Fruit fly (Drosophila melanogaster) whole organism, embryonic: ENCODE measurements around the gene CG4757.
A peak's percentile ranks its signal among the peaks of the same experiment; 100 is the strongest.

ENCODE experiments used
- Ada2b ChIP-seq: fragments of 200-800 bp; sonication (Bioruptor generic); IDR thresholded peaks from 2 replicates; pipeline ENCODE4 v1.3.6; 2022; ENCODE audit warnings: missing biosample characterization, missing genetic modification characterization
- Bgb ChIP-seq: fragments of 200-800 bp; sonication (Bioruptor generic); IDR thresholded peaks from 2 replicates; pipeline ENCODE4 v1.3.6; 2022; ENCODE audit warnings: missing biosample characterization, missing genetic modification characterization; ENCODE audit not compliant: partially characterized antibody
- BtbVII ChIP-seq: fragments of 200-800 bp; sonication (Bioruptor generic); optimal IDR thresholded peaks from 3 replicates; lab custom pipeline; 2017; ENCODE audit warnings: missing biosample characterization, mild to moderate bottlenecking, missing genetic modification characterization
- CG10147 ChIP-seq: fragments of 200-800 bp; sonication (Bioruptor generic); optimal IDR thresholded peaks from 2 replicates; lab custom pipeline; 2019; ENCODE audit warnings: missing biosample characterization, mild to moderate bottlenecking, missing genetic modification characterization, moderate library complexity
- CG12769 ChIP-seq: fragments of 200-800 bp; sonication (Bioruptor generic); optimal IDR thresholded peaks from 2 replicates; lab custom pipeline; 2019; ENCODE audit warnings: missing biosample characterization, mild to moderate bottlenecking, missing genetic modification characterization, moderate library complexity
- CG13287 ChIP-seq: fragments of 200-800 bp; sonication (Bioruptor generic); IDR thresholded peaks from 2 replicates; pipeline ENCODE4 v1.3.6; 2022; ENCODE audit warnings: missing biosample characterization, missing genetic modification characterization; ENCODE audit not compliant: partially characterized antibody
- CG14710 ChIP-seq: fragments of 200-800 bp; sonication (Bioruptor generic); optimal IDR thresholded peaks from 3 replicates; lab custom pipeline; 2019; ENCODE audit warnings: missing biosample characterization, mild to moderate bottlenecking, missing genetic modification characterization, moderate library complexity
- CG15269 ChIP-seq: fragments of 200-800 bp; sonication (Bioruptor generic); optimal IDR thresholded peaks from 2 replicates; lab custom pipeline; 2018; ENCODE audit warnings: missing biosample characterization, mild to moderate bottlenecking, missing genetic modification characterization, moderate library complexity
- CG15601 ChIP-seq: fragments of 200-800 bp; sonication (Bioruptor generic); optimal IDR thresholded peaks from 3 replicates; lab custom pipeline; 2019; ENCODE audit warnings: missing biosample characterization, mild to moderate bottlenecking, missing genetic modification characterization, moderate library complexity
- CG17912 ChIP-seq: fragments of 200-800 bp; sonication (Bioruptor generic); optimal IDR thresholded peaks from 2 replicates; lab custom pipeline; 2018; ENCODE audit warnings: missing biosample characterization, mild to moderate bottlenecking, missing genetic modification characterization
- CG18262 ChIP-seq: fragments of 200-800 bp; optimal IDR thresholded peaks from 3 replicates; lab custom pipeline; 2019; ENCODE audit warnings: missing biosample characterization, mild to moderate bottlenecking, missing genetic modification characterization, moderate library complexity
- CG2120 ChIP-seq: fragments of 200-800 bp; sonication (Bioruptor generic); optimal IDR thresholded peaks from 3 replicates; lab custom pipeline; 2016; ENCODE audit warnings: missing biosample characterization, missing genetic modification characterization
- CG32532 ChIP-seq: fragments of 200-800 bp; sonication (Bioruptor generic); IDR thresholded peaks from 2 replicates; pipeline ENCODE4 v1.3.6; 2022; ENCODE audit warnings: missing biosample characterization, missing genetic modification characterization
- CG3281 ChIP-seq: fragments of 200-800 bp; sonication (Bioruptor generic); optimal IDR thresholded peaks from 3 replicates; lab custom pipeline; 2017; ENCODE audit warnings: missing biosample characterization, mild to moderate bottlenecking, missing genetic modification characterization
- CG3726 ChIP-seq: fragments of 200-800 bp; sonication (Bioruptor generic); IDR thresholded peaks from 3 replicates; pipeline ENCODE4, ENCODE4 v1.3.6; 2022; ENCODE audit warnings: missing biosample characterization, missing genetic modification characterization
- CG4617 ChIP-seq: fragments of 200-800 bp; sonication (Bioruptor generic); optimal IDR thresholded peaks from 3 replicates; lab custom pipeline; 2016; ENCODE audit warnings: missing biosample characterization, missing genetic modification characterization, borderline replicate concordance
- CG4730 ChIP-seq: fragments of 200-800 bp; sonication (Bioruptor generic); IDR thresholded peaks from 2 replicates; pipeline ENCODE4 v1.3.6; 2022; ENCODE audit warnings: missing biosample characterization, missing genetic modification characterization
- CG6689 ChIP-seq: fragments of 200-800 bp; sonication (Bioruptor generic); IDR thresholded peaks from 2 replicates; pipeline ENCODE4 v1.3.6; 2022; ENCODE audit warnings: missing biosample characterization, missing genetic modification characterization
- CG7745 ChIP-seq: fragments of 200-800 bp; sonication (Bioruptor generic); optimal IDR thresholded peaks from 2 replicates; lab custom pipeline; 2018; ENCODE audit warnings: missing biosample characterization, mild to moderate bottlenecking, missing genetic modification characterization, moderate library complexity
- CG7987 ChIP-seq: fragments of 200-800 bp; sonication (Bioruptor generic); optimal IDR thresholded peaks from 2 replicates; lab custom pipeline; 2018; ENCODE audit warnings: missing biosample characterization, mild to moderate bottlenecking, missing genetic modification characterization, moderate library complexity
- CG8924 ChIP-seq: fragments of 200-800 bp; optimal IDR thresholded peaks from 3 replicates; lab custom pipeline; 2019; ENCODE audit warnings: missing biosample characterization, mild to moderate bottlenecking, missing genetic modification characterization, moderate library complexity
- E2f1 ChIP-seq: fragments of 200-800 bp; sonication (Bioruptor generic); IDR thresholded peaks from 2 replicates; pipeline ENCODE4 v1.3.6; 2022; ENCODE audit warnings: missing biosample characterization, missing genetic modification characterization
- Ets97D ChIP-seq: fragments of 200-800 bp; sonication (Bioruptor generic); optimal IDR thresholded peaks from 3 replicates; lab custom pipeline; 2016; ENCODE audit warnings: missing biosample characterization, missing genetic modification characterization
- Fer2 ChIP-seq: fragments of 200-800 bp; sonication (Bioruptor generic); optimal IDR thresholded peaks from 2 replicates; lab custom pipeline; 2018; ENCODE audit warnings: missing biosample characterization, mild to moderate bottlenecking, missing genetic modification characterization, moderate library complexity
- HLH4C ChIP-seq: fragments of 200-800 bp; sonication (Bioruptor generic); IDR thresholded peaks from 3 replicates; pipeline ENCODE4 v1.3.6; 2022; ENCODE audit warnings: missing biosample characterization, missing genetic modification characterization; ENCODE audit not compliant: partially characterized antibody
- HmgD ChIP-seq: fragments of 200-800 bp; sonication (Bioruptor generic); optimal IDR thresholded peaks from 3 replicates; lab custom pipeline; 2016; ENCODE audit warnings: missing biosample characterization, missing genetic modification characterization
- HmgZ ChIP-seq: fragments of 200-800 bp; sonication (Bioruptor generic); optimal IDR thresholded peaks from 2 replicates; lab custom pipeline; 2018; ENCODE audit warnings: missing biosample characterization, mild to moderate bottlenecking, missing genetic modification characterization
- Jarid2 ChIP-seq: fragments of 200-800 bp; sonication (Bioruptor generic); optimal IDR thresholded peaks from 3 replicates; lab custom pipeline; 2017; ENCODE audit warnings: mild to moderate bottlenecking, missing biosample characterization, missing genetic modification reagents, missing genetic modification characterization
- MBD-R2 ChIP-seq: fragments of 200-800 bp; sonication (Bioruptor generic); IDR thresholded peaks from 2 replicates; pipeline ENCODE4 v1.3.6; 2022; ENCODE audit warnings: missing biosample characterization, missing genetic modification characterization
- Mad ChIP-seq: fragments of 200-800 bp; sonication (Bioruptor generic); optimal IDR thresholded peaks from 2 replicates; lab custom pipeline; 2016; ENCODE audit warnings: missing biosample characterization, missing genetic modification characterization
- Max ChIP-seq: fragments of 200-800 bp; sonication (Bioruptor generic); optimal IDR thresholded peaks from 2 replicates; lab custom pipeline; 2016; ENCODE audit warnings: missing biosample characterization, mild to moderate bottlenecking, missing genetic modification characterization
- Nf-YB ChIP-seq: fragments of 200-800 bp; sonication (Bioruptor generic); optimal IDR thresholded peaks from 3 replicates; lab custom pipeline; 2019; ENCODE audit warnings: missing biosample characterization, mild to moderate bottlenecking, missing genetic modification characterization, moderate library complexity
- Poxn ChIP-seq: fragments of 200-800 bp; sonication (Bioruptor generic); IDR thresholded peaks from 2 replicates; pipeline ENCODE4 v1.3.6; 2022; ENCODE audit warnings: missing biosample characterization, missing genetic modification characterization
- Rx ChIP-seq: fragments of 200-800 bp; sonication (Bioruptor generic); IDR thresholded peaks from 2 replicates; pipeline ENCODE4 v1.3.6; 2022; ENCODE audit warnings: missing biosample characterization, missing genetic modification characterization
- Taf1 ChIP-seq: fragments of 200-800 bp; sonication (Bioruptor generic); IDR thresholded peaks from 2 replicates; pipeline ENCODE4 v1.3.6; 2022; ENCODE audit warnings: missing biosample characterization, missing genetic modification characterization
- ash1 ChIP-seq: fragments of 200-800 bp; sonication (Bioruptor generic); optimal IDR thresholded peaks from 2 replicates; lab custom pipeline; 2018; ENCODE audit warnings: missing biosample characterization, mild to moderate bottlenecking, missing genetic modification characterization
- chinmo ChIP-seq: fragments of 200-800 bp; sonication (Bioruptor generic); IDR thresholded peaks from 4 replicates; pipeline ENCODE4 v1.3.6; 2022; ENCODE audit warnings: missing biosample characterization, missing genetic modification characterization; ENCODE audit not compliant: partially characterized antibody
- cwo ChIP-seq: fragments of 200-800 bp; sonication (Bioruptor generic); optimal IDR thresholded peaks from 3 replicates; lab custom pipeline; 2017; ENCODE audit warnings: missing biosample characterization, missing genetic modification characterization, mild to moderate bottlenecking, moderate library complexity, missing genetic modification reagents
- gro ChIP-seq: fragments of 200-800 bp; sonication (Bioruptor generic); optimal IDR thresholded peaks from 2 replicates; lab custom pipeline; 2016; ENCODE audit warnings: missing biosample characterization, missing genetic modification characterization
- hkb ChIP-seq, 2 experiments: fragments of 200-800 bp in 1 of 2; fragments of >200 bp in 1 of 2; sonication (Bioruptor generic) in 1 of 2; IDR thresholded peaks in 1 of 2; optimal IDR thresholded peaks in 1 of 2; 2 replicates each; pipeline versions ENCODE4 v1.3.6 to Lab custom; 2017 to 2022; ENCODE audit warnings: missing biosample characterization in 1 of 2, missing genetic modification characterization in 1 of 2
- hth ChIP-seq: fragments of >200 bp; optimal IDR thresholded peaks from 2 replicates; lab custom pipeline; 2017; ENCODE audit warnings: inconsistent platforms
- pfk ChIP-seq: fragments of 200-800 bp; sonication (Bioruptor generic); optimal IDR thresholded peaks from 2 replicates; lab custom pipeline; 2018; ENCODE audit warnings: missing biosample characterization, mild to moderate bottlenecking, missing genetic modification characterization, moderate library complexity
- pros ChIP-seq: fragments of 200-800 bp; sonication (Bioruptor generic); optimal IDR thresholded peaks from 3 replicates; lab custom pipeline; 2019; ENCODE audit warnings: missing biosample characterization, mild to moderate bottlenecking, missing genetic modification characterization, moderate library complexity
- scrt ChIP-seq: fragments of 200-800 bp; sonication (Bioruptor generic); optimal IDR thresholded peaks from 2 replicates; lab custom pipeline; 2018; ENCODE audit warnings: missing biosample characterization, mild to moderate bottlenecking, missing genetic modification characterization, moderate library complexity
- shn ChIP-seq: fragments of 200-800 bp; sonication (Bioruptor generic); optimal IDR thresholded peaks from 3 replicates; lab custom pipeline; 2016; ENCODE audit warnings: missing biosample characterization, missing genetic modification characterization
- sima ChIP-seq: fragments of 200-800 bp; sonication (Bioruptor generic); optimal IDR thresholded peaks from 2 replicates; lab custom pipeline; 2016; ENCODE audit warnings: missing biosample characterization, missing genetic modification characterization
- slbo ChIP-seq: fragments of 200-800 bp; sonication (Bioruptor generic); IDR thresholded peaks from 2 replicates; pipeline ENCODE4 v1.3.6; 2022; ENCODE audit warnings: missing biosample characterization, missing genetic modification characterization
- tap ChIP-seq: fragments of 200-800 bp; optimal IDR thresholded peaks from 3 replicates; lab custom pipeline; 2019; ENCODE audit warnings: missing biosample characterization, mild to moderate bottlenecking, missing genetic modification characterization, moderate library complexity
- tin ChIP-seq: fragments of 200-800 bp; sonication (Bioruptor generic); optimal IDR thresholded peaks from 3 replicates; lab custom pipeline; 2016; ENCODE audit warnings: missing biosample characterization, missing genetic modification characterization
- zfh1 ChIP-seq: fragments of 200-800 bp; sonication (Bioruptor generic); IDR thresholded peaks from 3 replicates; pipeline ENCODE4 v1.3.6; 2022; ENCODE audit warnings: missing biosample characterization, missing genetic modification characterization

CG4757 gene

dm6 chr3R:11156858-11157257, 4.1 kb upstream of the CG4757 start, which contains the start of gene Ugt302C1 (continued):
- no peak for TF ChIP-seq tap (tag; lab: Kevin White, UChicago)
- no peak for TF ChIP-seq CG7745
- no peak for TF ChIP-seq pfk (GFP tag; lab: Kevin White, UChicago)
- TF ChIP-seq CG4730 = no peak
- TF ChIP-seq CG3281 (GFP tag; lab: Kevin White, UChicago) = peak; percentile 37
- TF ChIP-seq scrt (GFP tag; lab: Kevin White, UChicago) = no peak
- TF ChIP-seq tin = no peak
- TF ChIP-seq Fer2 (tag; lab: Kevin White, UChicago) = no peak
- no peak for TF ChIP-seq CG17912 (GFP tag; lab: Kevin White, UChicago)
- TF ChIP-seq CG8924 (tag; lab: Kevin White, UChicago) = no peak
- TF ChIP-seq CG2120 = peak; percentile 10
- TF ChIP-seq Ada2b (GFP tag; lab: Robert Waterston, UW) = no peak
- TF ChIP-seq CG15601 (tag; lab: Kevin White, UChicago) = no peak
- no peak for TF ChIP-seq pros
- no peak for TF ChIP-seq sima (GFP tag; lab: Kevin White, UChicago)
- peak; percentile 57 for TF ChIP-seq CG12769 (tag; lab: Kevin White, UChicago)
- TF ChIP-seq cwo (GFP tag; lab: Kevin White, UChicago) = no peak
- no peak for TF ChIP-seq CG3726 (GFP tag; lab: Robert Waterston, UW)
- TF ChIP-seq HLH4C (GFP tag; lab: Robert Waterston, UW) = 0 out of 3 replicates have a peak, but pooled peaks have one; percentile 46
- peak; percentile 62; the same call in 1 of the 2 replicates for TF ChIP-seq CG13287 (GFP tag; lab: Robert Waterston, UW)
- peak; percentile 29; the same call in 1 of the 2 replicates for TF ChIP-seq MBD-R2 (GFP tag; lab: Robert Waterston, UW)
- TF ChIP-seq Poxn (GFP tag; lab: Robert Waterston, UW) = no peak
- no peak for TF ChIP-seq Mad (GFP tag; lab: Kevin White, UChicago)
- no peak for TF ChIP-seq gro (GFP tag; lab: Kevin White, UChicago)
- TF ChIP-seq CG32532 = peak; percentile 57; the same call in 1 of the 2 replicates
- TF ChIP-seq ash1 (GFP tag; lab: Kevin White, UChicago) = no peak
- TF ChIP-seq HmgZ (tag; lab: Kevin White, UChicago) = peak; percentile 10
- peak; percentile 85; the same call in 2 of the 4 replicates for TF ChIP-seq chinmo (GFP tag; lab: Robert Waterston, UW)
- no peak for TF ChIP-seq CG18262 (tag; lab: Kevin White, UChicago)
- TF ChIP-seq slbo (GFP tag; lab: Robert Waterston, UW) = 0 out of 2 replicates have a peak, but pooled peaks have one; percentile 34
- no peak for TF ChIP-seq CG7987 (GFP tag; lab: Kevin White, UChicago)
- peak; percentile 92 for TF ChIP-seq Jarid2 (GFP tag; lab: Kevin White, UChicago)
- no peak for TF ChIP-seq Nf-YB
- peak; percentile 34 for TF ChIP-seq BtbVII (GFP tag; lab: Kevin White, UChicago)
- TF ChIP-seq Bgb = 0 out of 2 replicates have a peak, but pooled peaks have one; percentile 65
- no peak for TF ChIP-seq HmgD (GFP tag; lab: Kevin White, UChicago)
- no peak for TF ChIP-seq Max
- no peak for TF ChIP-seq shn (GFP tag; lab: Kevin White, UChicago)
- no peak for TF ChIP-seq zfh1
- TF ChIP-seq Rx (GFP tag; lab: Robert Waterston, UW) = no peak
- TF ChIP-seq CG4617 = no peak
- no peak for TF ChIP-seq CG6689 (GFP tag; lab: Robert Waterston, UW)
- TF ChIP-seq hkb (optimal IDR thresholded peaks at IDR 0.05; lab: Kevin White, UChicago) = no peak
- TF ChIP-seq hkb (GFP tag; IDR thresholded peaks at IDR 0.05; lab: Robert Waterston, UW) = no peak; the same call in 1 of the 2 replicates
- TF ChIP-seq Ets97D (GFP tag; lab: Kevin White, UChicago) = no peak
- no peak for TF ChIP-seq CG10147 (GFP tag; lab: Kevin White, UChicago)
- no peak for TF ChIP-seq E2f1 (GFP tag; lab: Robert Waterston, UW)
- TF ChIP-seq CG15269 = peak; percentile 8
- TF ChIP-seq Taf1 (GFP tag; lab: Robert Waterston, UW) = no peak
- no peak for TF ChIP-seq hth
- TF ChIP-seq CG14710 (tag; lab: Kevin White, UChicago) = no peak
